Worm (Caenorhabditis elegans): ENCODE measurements around the gene Y45F10C.2.
"Not testable (repeated sequence)": the region's sequence is repeated elsewhere in the genome, so short reads cannot be mapped to it uniquely, and the experiment has no call there.

Y45F10C.2 gene

ce11 chrIV:13662570-13662969 lies at the start of gene Y45F10C.2:
Y45F10C.2 (minus strand) TSS chrIV:13662670.
- not testable (repeated sequence) for TF ChIP-seq dao-5, him-1, W03F9.2 (tag; optimal IDR thresholded peaks at IDR 0.05)

DNA sequence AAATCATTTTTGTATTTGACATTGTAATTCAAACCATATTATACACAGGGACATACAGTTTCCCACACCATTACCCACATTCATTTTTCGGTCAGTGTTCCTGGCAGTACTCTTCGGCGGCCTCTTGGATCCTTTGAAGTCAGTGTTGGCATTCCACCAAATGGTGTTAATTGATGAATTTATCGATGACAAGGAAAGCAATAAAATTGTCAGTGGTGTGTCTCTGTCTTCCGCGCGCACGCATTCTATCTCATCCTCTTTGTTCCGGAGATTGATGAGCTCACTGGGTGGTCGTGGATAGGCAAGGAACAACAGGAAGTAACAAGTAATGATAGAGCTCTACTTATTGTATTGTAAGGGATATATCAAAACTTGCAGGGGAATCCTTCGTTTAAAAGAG lies 47.9 kb upstream of the Y45F10C.2 start:
- no peak for TF ChIP-seq him-1 (tag; optimal IDR thresholded peaks at IDR 0.05)
- no peak for TF ChIP-seq dao-5 (tag; optimal IDR thresholded peaks at IDR 0.05)
- no peak for TF ChIP-seq W03F9.2 (tag; optimal IDR thresholded peaks at IDR 0.05)

DNA sequence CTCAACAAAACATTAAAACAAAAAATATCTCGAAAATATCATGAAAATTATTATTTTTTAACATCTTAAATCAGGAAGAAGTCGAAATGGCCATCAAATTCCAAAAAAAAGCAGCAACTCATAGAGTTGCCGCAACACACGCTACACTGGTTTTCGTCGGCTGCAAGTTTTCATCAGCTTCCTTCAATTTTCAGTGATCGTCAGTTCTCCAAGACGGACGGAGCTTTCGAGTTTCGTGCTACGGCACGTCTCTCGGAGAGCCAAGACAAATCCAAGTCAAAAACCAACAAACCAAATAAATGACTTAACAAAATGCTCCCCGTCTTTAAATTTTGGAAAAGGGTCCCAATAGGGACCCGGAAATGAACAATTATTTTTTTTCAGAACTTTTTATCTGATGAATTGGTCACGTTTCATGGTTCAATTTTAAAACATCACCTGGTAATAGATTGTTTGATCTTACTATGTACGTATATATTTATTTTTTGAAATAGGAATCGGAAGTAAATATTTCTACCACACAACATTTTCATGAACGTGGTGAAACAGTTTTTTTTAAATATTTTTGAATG lies 46.7 kb upstream of the Y45F10C.2 start:
- no peak for TF ChIP-seq him-1 (tag; optimal IDR thresholded peaks at IDR 0.05)
- no peak for TF ChIP-seq W03F9.2 (tag; optimal IDR thresholded peaks at IDR 0.05)
- no peak for TF ChIP-seq dao-5 (tag; optimal IDR thresholded peaks at IDR 0.05)

DNA sequence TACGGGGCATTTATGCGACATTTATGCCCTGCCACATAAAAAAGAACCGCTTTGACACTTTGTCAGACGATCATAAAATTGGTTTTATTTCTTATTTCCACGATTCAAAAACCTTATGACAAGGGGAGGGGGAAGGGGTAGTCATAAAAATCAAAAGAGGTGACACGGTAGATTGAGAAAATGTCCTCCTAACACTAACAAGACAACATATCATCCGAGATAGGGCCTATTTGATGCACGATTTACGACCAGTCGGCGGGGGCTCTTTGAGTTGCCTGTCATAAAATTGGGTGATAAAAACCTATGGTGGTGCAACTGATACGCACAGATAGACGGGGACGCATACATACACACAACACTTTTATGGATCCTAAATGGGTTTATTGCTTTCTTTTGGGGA lies 45.4 kb upstream of the Y45F10C.2 start:
- TF ChIP-seq dao-5 (tag; optimal IDR thresholded peaks at IDR 0.05), result no peak
- no peak for TF ChIP-seq W03F9.2 (tag; optimal IDR thresholded peaks at IDR 0.05)
- TF ChIP-seq him-1 (tag; optimal IDR thresholded peaks at IDR 0.05), result no peak

DNA sequence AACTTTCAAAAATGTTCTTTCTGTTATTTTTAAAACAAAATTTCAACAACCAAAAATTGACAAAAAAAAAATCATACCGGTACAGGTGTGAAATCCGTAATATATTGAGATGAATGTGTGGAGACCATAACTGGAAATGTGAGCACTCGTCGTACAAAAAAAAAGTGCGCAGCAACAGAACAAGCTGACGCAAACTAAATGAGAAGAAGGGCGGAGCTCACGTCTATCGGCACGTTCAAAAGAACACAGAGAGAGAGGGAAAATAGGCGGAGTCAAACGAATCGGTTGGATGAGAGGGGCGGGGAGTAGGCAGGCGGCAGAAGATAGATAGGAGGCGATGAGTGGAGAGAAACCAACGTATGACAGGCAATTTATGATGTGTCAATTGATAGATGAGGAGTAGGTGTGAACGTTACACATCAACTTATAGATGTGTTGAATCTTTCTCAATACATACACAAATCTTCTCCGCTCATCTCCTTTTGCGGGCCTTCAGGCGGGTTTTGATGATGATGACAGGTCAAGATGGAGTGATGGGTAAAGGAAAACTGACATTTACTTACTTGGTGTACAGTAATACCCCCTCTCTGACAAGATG lies 41.5 kb upstream of the Y45F10C.2 start, which contains the start of gene tlp-1:
Gene tlp-1, minus strand, starts transcription at position 255 of the 598 bp plus-strand sequence.
- TF ChIP-seq him-1 (tag; optimal IDR thresholded peaks at IDR 0.05) (no peak), W03F9.2 (tag; optimal IDR thresholded peaks at IDR 0.05) (no peak), dao-5 (tag; optimal IDR thresholded peaks at IDR 0.05) (no peak)

- TF ChIP-seq W03F9.2 (tag; optimal IDR thresholded peaks at IDR 0.05) (no peak), him-1 (tag; optimal IDR thresholded peaks at IDR 0.05) (no peak), dao-5 (tag; optimal IDR thresholded peaks at IDR 0.05) (no peak)
Measured at ce11 chrIV:13702681-13703080, 40.2 kb upstream of the Y45F10C.2 start.

- TF ChIP-seq dao-5 (tag; optimal IDR thresholded peaks at IDR 0.05) (no peak), W03F9.2 (tag; optimal IDR thresholded peaks at IDR 0.05) (no peak), him-1 (tag; optimal IDR thresholded peaks at IDR 0.05) (no peak)
Measured at ce11 chrIV:13701472-13701871, 39.0 kb upstream of the Y45F10C.2 start.

ce11 chrIV:13700847-13701246 lies 38.4 kb upstream of the Y45F10C.2 start:
- no peak for TF ChIP-seq him-1 (tag; optimal IDR thresholded peaks at IDR 0.05)
- no peak for TF ChIP-seq dao-5 (tag; optimal IDR thresholded peaks at IDR 0.05)
- no peak for TF ChIP-seq W03F9.2 (tag; optimal IDR thresholded peaks at IDR 0.05)

- no peak for TF ChIP-seq dao-5 (tag; optimal IDR thresholded peaks at IDR 0.05)
- no peak for TF ChIP-seq him-1 (tag; optimal IDR thresholded peaks at IDR 0.05)
Measured at ce11 chrIV:13699384-13699788, 36.9 kb upstream of the Y45F10C.2 start.

ce11 chrIV:13698603-13699002 lies 36.1 kb upstream of the Y45F10C.2 start, which contains the start of gene T23G4.127:
T23G4.127 (minus strand) TSS chrIV:13698703.
- TF ChIP-seq dao-5 (tag; optimal IDR thresholded peaks at IDR 0.05), result no peak
- TF ChIP-seq W03F9.2 (tag; optimal IDR thresholded peaks at IDR 0.05), result no peak

DNA sequence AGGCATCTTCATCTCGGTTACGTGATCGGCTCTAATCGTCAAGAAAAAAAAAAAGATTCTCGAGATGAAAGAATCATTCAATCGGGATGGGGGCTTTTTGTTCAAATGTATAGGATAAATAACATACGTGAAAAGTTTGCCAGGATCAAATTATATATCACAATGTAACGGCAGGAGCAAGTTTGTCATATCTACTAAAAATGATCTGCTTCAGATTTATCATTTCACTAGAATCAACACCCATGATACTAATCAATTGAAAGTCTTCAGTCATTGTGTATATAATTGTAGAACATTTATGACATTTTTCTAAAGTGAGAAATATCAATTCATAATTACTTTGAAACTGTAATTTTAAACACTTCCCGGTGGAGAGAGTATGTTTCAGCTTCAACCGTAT lies 34.4 kb upstream of the Y45F10C.2 start:
- no peak for TF ChIP-seq dao-5 (tag; optimal IDR thresholded peaks at IDR 0.05)
- TF ChIP-seq W03F9.2 (tag; optimal IDR thresholded peaks at IDR 0.05), result no peak
- TF ChIP-seq him-1 (tag; optimal IDR thresholded peaks at IDR 0.05), result no peak

DNA sequence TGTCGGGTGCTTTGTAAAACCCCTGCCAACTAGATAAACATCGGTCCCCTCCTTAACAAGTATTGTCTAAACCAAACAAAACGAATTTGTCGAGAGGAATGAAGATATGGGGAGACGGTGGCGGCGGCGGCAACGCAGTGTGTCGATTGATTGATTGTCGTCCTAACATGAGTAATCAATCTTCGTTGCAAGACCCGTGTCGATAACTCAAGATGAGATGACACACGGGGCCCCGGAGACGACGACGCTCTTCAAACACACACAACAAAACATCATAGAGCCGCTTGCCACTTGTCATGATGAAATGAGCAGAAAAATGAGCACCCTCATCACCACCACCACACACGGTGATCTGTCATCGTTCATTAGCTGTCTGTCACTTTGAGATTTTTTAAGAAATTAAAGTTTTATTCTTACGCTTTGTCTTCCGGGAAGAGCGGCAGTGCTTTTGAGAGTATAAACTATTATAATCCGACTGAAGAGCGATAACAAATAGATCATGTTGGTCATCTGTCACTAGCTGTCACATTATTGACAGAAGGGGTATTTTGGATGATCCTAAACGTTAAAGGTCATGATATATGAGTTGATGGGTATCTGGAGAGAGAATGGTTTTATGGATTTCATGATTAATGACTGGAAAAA lies 33.4 kb upstream of the Y45F10C.2 start:
- TF ChIP-seq W03F9.2 (tag; optimal IDR thresholded peaks at IDR 0.05), result no peak
- TF ChIP-seq dao-5 (tag; optimal IDR thresholded peaks at IDR 0.05), result no peak
- no peak for TF ChIP-seq him-1 (tag; optimal IDR thresholded peaks at IDR 0.05)

DNA sequence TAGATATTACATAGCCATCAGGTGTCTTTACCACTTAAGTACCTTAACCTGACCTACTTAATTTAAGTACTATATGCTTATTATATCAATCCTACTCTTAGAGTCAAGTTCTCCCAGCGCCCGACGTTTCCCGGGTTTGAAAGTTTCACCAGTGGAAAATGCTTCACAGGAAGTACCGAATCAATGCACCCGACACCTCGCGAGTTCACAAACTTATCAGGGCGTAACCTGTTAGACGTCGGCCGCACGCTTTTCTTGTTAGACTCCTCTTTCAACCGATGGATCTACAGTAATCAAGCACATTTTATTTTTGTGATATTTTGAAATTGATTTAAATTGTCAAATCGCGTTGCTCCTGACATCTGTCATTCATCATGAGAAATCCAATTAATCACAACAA lies 32.8 kb upstream of the Y45F10C.2 start:
- TF ChIP-seq him-1 (tag; optimal IDR thresholded peaks at IDR 0.05), result no peak
- no peak for TF ChIP-seq W03F9.2 (tag; optimal IDR thresholded peaks at IDR 0.05)
- TF ChIP-seq dao-5 (tag; optimal IDR thresholded peaks at IDR 0.05), result no peak

ce11 chrIV:13694600-13694999 lies 32.1 kb upstream of the Y45F10C.2 start:
- TF ChIP-seq W03F9.2 (tag; optimal IDR thresholded peaks at IDR 0.05) (no peak), him-1 (tag; optimal IDR thresholded peaks at IDR 0.05) (no peak), dao-5 (tag; optimal IDR thresholded peaks at IDR 0.05) (no peak)

All from whole organism, L4/young adult.